Fruit fly (Drosophila melanogaster) whole organism, prepupa: ENCODE measurements around the gene Cwc25.
A peak's percentile ranks its signal among the peaks of the same experiment; 100 is the strongest.

Experiments
- Blimp-1 ChIP-seq: fragments of 200-800 bp; sonication (Bioruptor generic); optimal IDR thresholded peaks from 3 replicates; lab custom pipeline; 2017; ENCODE audit warnings: missing biosample characterization, missing genetic modification characterization, mild to moderate bottlenecking, moderate library complexity, missing genetic modification reagents
- CG10631 ChIP-seq: fragments of 200-800 bp; sonication (Bioruptor generic); optimal IDR thresholded peaks from 2 replicates; lab custom pipeline; 2016; ENCODE audit warnings: missing biosample characterization, missing genetic modification characterization
- CG10669 ChIP-seq: fragments of 200-800 bp; sonication (Bioruptor generic); optimal IDR thresholded peaks from 3 replicates; lab custom pipeline; 2018; ENCODE audit warnings: missing biosample characterization, mild to moderate bottlenecking, missing genetic modification characterization, moderate library complexity
- CG11762 ChIP-seq: fragments of 200-800 bp; sonication (Bioruptor generic); optimal IDR thresholded peaks from 3 replicates; lab custom pipeline; 2016; ENCODE audit warnings: missing biosample characterization, missing genetic modification characterization; ENCODE audit not compliant: insufficient read depth
- CG11902 ChIP-seq: fragments of 200-800 bp; sonication (Bioruptor generic); optimal IDR thresholded peaks from 3 replicates; lab custom pipeline; 2016; ENCODE audit warnings: missing biosample characterization, missing genetic modification characterization
- CG15336 ChIP-seq: fragments of 200-800 bp; sonication (Bioruptor generic); IDR thresholded peaks from 2 replicates; pipeline ENCODE4 v1.3.6; 2022; ENCODE audit warnings: missing biosample characterization, missing genetic modification characterization
- CG16779 ChIP-seq: fragments of 200-800 bp; sonication (Bioruptor generic); optimal IDR thresholded peaks from 3 replicates; lab custom pipeline; 2017; ENCODE audit warnings: missing biosample characterization, mild to moderate bottlenecking, missing genetic modification characterization
- CG3032 ChIP-seq: fragments of 200-800 bp; optimal IDR thresholded peaks from 2 replicates; lab custom pipeline; 2019; ENCODE audit warnings: missing biosample characterization, mild to moderate bottlenecking, missing genetic modification characterization, moderate library complexity
- CG31627 ChIP-seq: fragments of 200-800 bp; sonication (Bioruptor generic); optimal IDR thresholded peaks from 3 replicates; lab custom pipeline; 2016; ENCODE audit warnings: missing biosample characterization, missing genetic modification characterization
- CG34406 ChIP-seq: fragments of 200-800 bp; sonication (Bioruptor generic); optimal IDR thresholded peaks from 3 replicates; lab custom pipeline; 2016; ENCODE audit warnings: missing biosample characterization, missing genetic modification characterization
- CG3919 ChIP-seq: fragments of 200-800 bp; sonication (Bioruptor generic); optimal IDR thresholded peaks from 3 replicates; lab custom pipeline; 2016; ENCODE audit warnings: missing biosample characterization, missing genetic modification characterization
- CG4318 ChIP-seq: fragments of 200-800 bp; sonication (Bioruptor generic); optimal IDR thresholded peaks from 3 replicates; lab custom pipeline; 2017; ENCODE audit warnings: missing biosample characterization, mild to moderate bottlenecking, missing genetic modification characterization
- CG6163 ChIP-seq: fragments of 200-800 bp; sonication (Bioruptor generic); IDR thresholded peaks from 3 replicates; pipeline ENCODE4 v1.3.6; 2022; ENCODE audit warnings: missing biosample characterization, missing genetic modification characterization
- CG6276 ChIP-seq: fragments of 200-800 bp; sonication (Bioruptor generic); optimal IDR thresholded peaks from 2 replicates; lab custom pipeline; 2017; ENCODE audit warnings: missing biosample characterization, mild to moderate bottlenecking, missing genetic modification characterization
- CG6792 ChIP-seq: fragments of 200-800 bp; sonication (Bioruptor generic); optimal IDR thresholded peaks from 3 replicates; lab custom pipeline; 2016; ENCODE audit warnings: missing biosample characterization, missing genetic modification characterization
- CG6808 ChIP-seq: fragments of 200-800 bp; sonication (Bioruptor generic); optimal IDR thresholded peaks from 3 replicates; lab custom pipeline; 2017; ENCODE audit warnings: missing biosample characterization, missing genetic modification characterization, mild to moderate bottlenecking, moderate library complexity, missing genetic modification reagents
- CG6854 ChIP-seq: fragments of 200-800 bp; sonication (Bioruptor generic); optimal IDR thresholded peaks from 2 replicates; lab custom pipeline; 2017; ENCODE audit warnings: missing biosample characterization, mild to moderate bottlenecking, missing genetic modification characterization
- CG7368 ChIP-seq: fragments of 200-800 bp; sonication (Bioruptor generic); optimal IDR thresholded peaks from 3 replicates; lab custom pipeline; 2016; ENCODE audit warnings: missing biosample characterization, missing genetic modification characterization
- CG8119 ChIP-seq: fragments of 200-800 bp; sonication (Bioruptor generic); IDR thresholded peaks from 3 replicates; pipeline ENCODE4 v1.3.6; 2022; ENCODE audit warnings: missing biosample characterization, missing genetic modification characterization
- CG8319 ChIP-seq: fragments of 200-800 bp; sonication (Bioruptor generic); optimal IDR thresholded peaks from 3 replicates; lab custom pipeline; 2016; ENCODE audit warnings: missing biosample characterization, missing genetic modification characterization
- CG8632 ChIP-seq: fragments of 200-800 bp; sonication (Bioruptor generic); optimal IDR thresholded peaks from 3 replicates; lab custom pipeline; 2016; ENCODE audit warnings: missing biosample characterization, missing genetic modification characterization
- CG9139 ChIP-seq: fragments of 200-800 bp; sonication (Bioruptor generic); optimal IDR thresholded peaks from 3 replicates; lab custom pipeline; 2017; ENCODE audit warnings: missing biosample characterization, mild to moderate bottlenecking, missing genetic modification characterization
- Eip75B ChIP-seq: fragments of 200-800 bp; sonication (Bioruptor generic); optimal IDR thresholded peaks from 3 replicates; lab custom pipeline; 2016; ENCODE audit warnings: missing biosample characterization, missing genetic modification characterization
- Eip78C ChIP-seq: fragments of 200-800 bp; sonication (Bioruptor generic); peaks from one replicate; lab custom pipeline; 2016; ENCODE audit warnings: missing biosample characterization, missing genetic modification characterization
- Eip93F ChIP-seq: fragments of 200-800 bp; sonication (Bioruptor generic); optimal IDR thresholded peaks from 2 replicates; lab custom pipeline; 2016; ENCODE audit warnings: missing biosample characterization, mild to moderate bottlenecking, missing genetic modification characterization
- Ets21C ChIP-seq: fragments of 200-800 bp; sonication (Bioruptor generic); optimal IDR thresholded peaks from 3 replicates; lab custom pipeline; 2016; ENCODE audit warnings: missing biosample characterization, missing genetic modification characterization
- Ets96B ChIP-seq: fragments of 200-800 bp; optimal IDR thresholded peaks from 2 replicates; lab custom pipeline; 2019; ENCODE audit warnings: missing biosample characterization, mild to moderate bottlenecking, missing genetic modification characterization, moderate library complexity
- Gug ChIP-seq: fragments of 200-800 bp; sonication (Bioruptor generic); IDR thresholded peaks from 2 replicates; pipeline ENCODE4 v1.3.6; 2022; ENCODE audit warnings: missing biosample characterization, missing genetic modification characterization
- Hr38 ChIP-seq: sonication (Bioruptor generic); optimal IDR thresholded peaks from 2 replicates; lab custom pipeline; 2016; ENCODE audit warnings: missing biosample characterization, missing genetic modification characterization
- Hr39 ChIP-seq: fragments of 200-800 bp; sonication (Bioruptor generic); optimal IDR thresholded peaks from 2 replicates; lab custom pipeline; 2016; ENCODE audit warnings: missing biosample characterization, missing genetic modification characterization
- Hr4 ChIP-seq: fragments of 200-800 bp; sonication (Bioruptor generic); optimal IDR thresholded peaks from 3 replicates; lab custom pipeline; 2016; ENCODE audit warnings: missing biosample characterization, missing genetic modification characterization
- Lpt ChIP-seq: fragments of 200-800 bp; sonication (Bioruptor generic); optimal IDR thresholded peaks from 3 replicates; lab custom pipeline; 2016; ENCODE audit warnings: missing biosample characterization, missing genetic modification characterization
- Met ChIP-seq: fragments of 200-800 bp; sonication (Bioruptor generic); optimal IDR thresholded peaks from 3 replicates; lab custom pipeline; 2016; ENCODE audit warnings: missing biosample characterization, missing genetic modification characterization
- OdsH ChIP-seq: fragments of 200-800 bp; sonication (Bioruptor generic); optimal IDR thresholded peaks from 3 replicates; lab custom pipeline; 2016; ENCODE audit warnings: missing biosample characterization, missing genetic modification characterization
- Sox102F ChIP-seq: fragments of 200-800 bp; sonication (Bioruptor generic); optimal IDR thresholded peaks from 2 replicates; lab custom pipeline; 2016; ENCODE audit warnings: missing biosample characterization, mild to moderate bottlenecking, missing genetic modification characterization
- Sox15 ChIP-seq: fragments of 200-800 bp; sonication (Bioruptor generic); optimal IDR thresholded peaks from 3 replicates; lab custom pipeline; 2016; ENCODE audit warnings: missing biosample characterization, missing genetic modification characterization
- acj6 ChIP-seq: fragments of 200-800 bp; sonication (Bioruptor generic); optimal IDR thresholded peaks from 3 replicates; lab custom pipeline; 2016; ENCODE audit warnings: missing biosample characterization, missing genetic modification characterization
- cyc ChIP-seq: fragments of 200-800 bp; sonication (Bioruptor generic); optimal IDR thresholded peaks from 3 replicates; lab custom pipeline; 2016; ENCODE audit warnings: missing biosample characterization, missing genetic modification characterization
- dac ChIP-seq: fragments of 200-800 bp; sonication (Bioruptor generic); optimal IDR thresholded peaks from 2 replicates; lab custom pipeline; 2017; ENCODE audit warnings: missing biosample characterization, mild to moderate bottlenecking, missing genetic modification characterization
- dsx ChIP-seq: fragments of 200-800 bp; optimal IDR thresholded peaks from 3 replicates; lab custom pipeline; 2019; ENCODE audit warnings: missing biosample characterization, mild to moderate bottlenecking, missing genetic modification characterization, moderate library complexity; ENCODE audit not compliant: poor library complexity, severe bottlenecking
- esn ChIP-seq: fragments of 200-800 bp; sonication (Bioruptor generic); optimal IDR thresholded peaks from 2 replicates; lab custom pipeline; 2016; ENCODE audit warnings: missing biosample characterization, mild to moderate bottlenecking, missing genetic modification characterization, moderate library complexity
- fd59A ChIP-seq: fragments of 200-800 bp; sonication (Bioruptor generic); optimal IDR thresholded peaks from 2 replicates; lab custom pipeline; 2017; ENCODE audit warnings: missing biosample characterization, mild to moderate bottlenecking, missing genetic modification characterization, missing genetic modification reagents
- fd85E ChIP-seq: fragments of 200-800 bp; sonication (Bioruptor generic); optimal IDR thresholded peaks from 3 replicates; lab custom pipeline; 2016; ENCODE audit warnings: missing biosample characterization, missing genetic modification characterization
- fkh ChIP-seq: fragments of 200-800 bp; sonication (Bioruptor generic); optimal IDR thresholded peaks from 3 replicates; lab custom pipeline; 2017; ENCODE audit warnings: missing biosample characterization, mild to moderate bottlenecking, missing genetic modification characterization, moderate library complexity
- net ChIP-seq: fragments of 200-800 bp; sonication (Bioruptor generic); optimal IDR thresholded peaks from 3 replicates; lab custom pipeline; 2016; ENCODE audit warnings: missing biosample characterization, missing genetic modification characterization
- salr ChIP-seq, 2 experiments: fragments of 200-800 bp; sonication (Bioruptor generic); optimal IDR thresholded peaks; 3 replicates each; lab custom pipeline; 2016 to 2018; ENCODE audit warnings: missing biosample characterization in 2 of 2, missing genetic modification characterization in 2 of 2, mild to moderate bottlenecking in 1 of 2
- spab ChIP-seq: fragments of 200-800 bp; sonication (Bioruptor generic); optimal IDR thresholded peaks from 2 replicates; lab custom pipeline; 2017; ENCODE audit warnings: missing biosample characterization, mild to moderate bottlenecking, missing genetic modification characterization, missing genetic modification reagents
- ss ChIP-seq, 2 experiments: fragments of 200-800 bp; sonication (Bioruptor generic); optimal IDR thresholded peaks; 2 replicates in 1 of 2; 3 replicates in 1 of 2; lab custom pipeline; 2017 to 2018; ENCODE audit warnings: mild to moderate bottlenecking in 2 of 2, missing biosample characterization in 2 of 2, missing genetic modification characterization in 2 of 2, moderate library complexity in 1 of 2
- svp ChIP-seq: fragments of 200-800 bp; sonication (Bioruptor generic); peaks from one replicate; lab custom pipeline; 2016; ENCODE audit warnings: missing biosample characterization, missing genetic modification characterization
- topi ChIP-seq: fragments of 200-800 bp; sonication (Bioruptor generic); optimal IDR thresholded peaks from 3 replicates; lab custom pipeline; 2016; ENCODE audit warnings: missing biosample characterization, missing genetic modification characterization
- vri ChIP-seq: fragments of 200-800 bp; sonication (Bioruptor generic); optimal IDR thresholded peaks from 3 replicates; lab custom pipeline; 2016; ENCODE audit warnings: missing biosample characterization, mild to moderate bottlenecking, missing genetic modification characterization

Gene Cwc25

DNA sequence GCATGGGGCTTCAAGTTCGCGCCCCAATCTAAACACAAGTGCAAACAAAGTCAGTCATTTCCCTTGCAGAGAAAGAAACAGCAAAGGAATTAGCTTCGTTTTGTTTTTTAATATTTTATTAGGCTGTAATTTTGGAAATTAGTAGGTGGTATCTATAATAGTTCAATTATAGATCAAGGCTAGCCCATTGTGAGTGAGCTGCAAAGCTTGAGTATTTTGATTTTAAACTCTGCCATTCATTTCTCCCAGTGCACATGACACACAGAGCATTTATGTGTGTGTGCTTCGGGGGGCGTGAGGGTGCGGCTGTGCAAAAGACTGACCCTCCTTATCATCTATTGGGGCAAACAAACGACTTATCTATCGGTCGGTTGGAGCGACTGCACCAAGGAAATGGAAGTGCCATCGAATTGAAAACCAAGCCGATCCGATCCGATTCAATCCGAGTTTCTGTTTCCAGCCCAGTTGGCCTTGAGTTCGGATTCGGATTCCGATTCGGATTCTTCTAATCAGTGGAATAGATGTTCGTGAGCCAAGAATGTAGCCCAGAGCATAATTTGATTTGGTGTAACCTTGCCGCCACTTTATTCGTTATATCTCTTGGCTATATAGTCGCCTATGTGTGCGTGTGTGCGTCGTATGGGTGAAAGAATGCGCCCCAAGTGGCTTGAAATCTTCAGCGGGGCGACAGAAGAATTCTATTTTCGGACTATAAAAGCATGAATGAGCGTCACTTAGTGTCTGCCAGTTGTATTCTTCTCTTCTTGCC lies 13.3 kb upstream of the Cwc25 start:
- TF ChIP-seq CG6808 (GFP tag; lab: Kevin White, UChicago), result no peak
- TF ChIP-seq svp (GFP tag; lab: Kevin White, UChicago), result peak; percentile 75
- no peak for TF ChIP-seq topi (GFP tag; lab: Kevin White, UChicago)
- peak; percentile 21 for TF ChIP-seq CG4318 (GFP tag; lab: Kevin White, UChicago)
- peak; percentile 52 for TF ChIP-seq CG8119 (GFP tag; lab: Robert Waterston, UW)
- no peak for TF ChIP-seq net (GFP tag; lab: Kevin White, UChicago)
- no peak for TF ChIP-seq Sox15
- TF ChIP-seq fd59A (GFP tag; lab: Kevin White, UChicago), result no peak
- TF ChIP-seq fkh (GFP tag; lab: Kevin White, UChicago), result peak; percentile 14
- peak; percentile 15 for TF ChIP-seq OdsH (GFP tag; lab: Kevin White, UChicago)
- no peak for TF ChIP-seq dsx (GFP tag; lab: Kevin White, UChicago)
- no peak for TF ChIP-seq CG7368 (GFP tag; lab: Kevin White, UChicago)
- no peak for TF ChIP-seq salr (GFP tag; optimal IDR thresholded peaks at IDR 0.05; lab: Kevin White, UChicago)
- no peak for TF ChIP-seq esn (GFP tag; lab: Kevin White, UChicago)
- TF ChIP-seq Lpt, result no peak
- peak; percentile 53; the same call in 1 of the 3 replicates for TF ChIP-seq CG6163
- no peak for TF ChIP-seq ss (GFP tag; optimal IDR thresholded peaks at IDR 0.05; lab: Kevin White, UChicago)
- no peak for TF ChIP-seq Sox102F (GFP tag; lab: Kevin White, UChicago)
- TF ChIP-seq Blimp-1, result no peak
- TF ChIP-seq CG15336 (GFP tag; lab: Robert Waterston, UW), result peak; percentile 47
- TF ChIP-seq CG3032 (tag; lab: Kevin White, UChicago), result no peak
- peak; percentile 40 for TF ChIP-seq acj6 (GFP tag; lab: Kevin White, UChicago)
- TF ChIP-seq vri (GFP tag; lab: Kevin White, UChicago), result no peak
- TF ChIP-seq CG3919, result peak; percentile 4
- TF ChIP-seq Eip78C, result peak; percentile 53
- no peak for TF ChIP-seq spab (GFP tag; lab: Kevin White, UChicago)
- TF ChIP-seq CG6792 (GFP tag; lab: Kevin White, UChicago), result no peak
- TF ChIP-seq CG16779, result no peak
- TF ChIP-seq dac, result no peak
- no peak for TF ChIP-seq CG10631 (GFP tag; lab: Kevin White, UChicago)
- TF ChIP-seq Gug, result peak; percentile 57; the same call in 1 of the 2 replicates
- TF ChIP-seq CG11902 (GFP tag; lab: Kevin White, UChicago), result no peak
- no peak for TF ChIP-seq CG8319 (GFP tag; lab: Kevin White, UChicago)
- no peak for TF ChIP-seq Eip93F (GFP tag; lab: Kevin White, UChicago)
- no peak for TF ChIP-seq CG6854 (GFP tag; lab: Kevin White, UChicago)
- TF ChIP-seq CG6276, result peak; percentile 46
- no peak for TF ChIP-seq CG8632 (GFP tag; lab: Kevin White, UChicago)
- TF ChIP-seq Met (GFP tag; lab: Kevin White, UChicago), result no peak
- TF ChIP-seq Ets96B (tag; lab: Kevin White, UChicago), result no peak
- TF ChIP-seq CG31627 (GFP tag; lab: Kevin White, UChicago), result no peak
- TF ChIP-seq CG9139 (GFP tag; lab: Kevin White, UChicago), result no peak
- peak; percentile 73 for TF ChIP-seq Hr4 (GFP tag; lab: Kevin White, UChicago)
- TF ChIP-seq CG11762 (GFP tag; lab: Kevin White, UChicago), result no peak
- TF ChIP-seq Hr39 (GFP tag; lab: Kevin White, UChicago), result no peak
- TF ChIP-seq Ets21C, result no peak
- TF ChIP-seq Eip75B, result no peak
- TF ChIP-seq CG34406 (GFP tag; lab: Kevin White, UChicago), result no peak
- no peak for TF ChIP-seq cyc
- no peak for TF ChIP-seq CG10669 (GFP tag; lab: Kevin White, UChicago)
- no peak for TF ChIP-seq fd85E (GFP tag; lab: Kevin White, UChicago)
- no peak for TF ChIP-seq Hr38 (GFP tag; lab: Kevin White, UChicago)
